Worm (Caenorhabditis elegans) whole organism, mixed stage, embryonic: Measurements from ENCODE around the gene bgnt-1.1.

Experiments used
- bed-3 ChIP-seq: fragments of 200-800 bp; sonication (Bioruptor generic); optimal IDR thresholded peaks from 3 replicates; lab custom pipeline; 2018; ENCODE audit warnings: mild to moderate bottlenecking, missing genetic modification characterization, moderate library complexity, missing compliant biosample characterization
- nhr-12 ChIP-seq: fragments of 150-350 bp; optimal IDR thresholded peaks from 2 replicates; lab custom pipeline; 2014; ENCODE audit warnings: missing biosample characterization, missing genetic modification characterization
- nhr-76 ChIP-seq: sonication (generic microtip); optimal IDR thresholded peaks from 2 replicates; lab custom pipeline; 2017; ENCODE audit warnings: missing biosample characterization, missing genetic modification characterization
- snpc-4 ChIP-seq: fragments of 150-350 bp; optimal IDR thresholded peaks from 2 replicates; lab custom pipeline; 2014; ENCODE audit warnings: missing biosample characterization, missing genetic modification characterization
- unc-39 ChIP-seq: fragments of 150-350 bp; optimal IDR thresholded peaks from 2 replicates; lab custom pipeline; 2014; ENCODE audit warnings: missing biosample characterization, missing genetic modification characterization
- ztf-11 ChIP-seq: fragments of 150-350 bp; optimal IDR thresholded peaks from 2 replicates; lab custom pipeline; 2014; ENCODE audit warnings: missing biosample characterization, missing genetic modification characterization

ce11 chrIV:10453001-10453400 lies 19.6 kb upstream of the bgnt-1.1 start, which contains the start of gene F01D4.8:
- TF ChIP-seq nhr-76 = no peak
- TF ChIP-seq unc-39 (tag; lab: Kevin White, UChicago) = no peak
- TF ChIP-seq nhr-12 = no peak
- no peak for TF ChIP-seq bed-3 (GFP tag; lab: Kevin White, UChicago)
- no peak for TF ChIP-seq snpc-4 (tag; lab: Kevin White, UChicago)
- no peak for TF ChIP-seq ztf-11 (tag; lab: Kevin White, UChicago)
